Fruit fly (Drosophila melanogaster) whole organism, prepupa: ENCODE data around the gene Ccp84Af.

ENCODE experiments used
- Blimp-1 ChIP-seq: fragments of 200-800 bp; sonication (Bioruptor generic); optimal IDR thresholded peaks from 3 replicates; lab custom pipeline; 2017; ENCODE audit warnings: missing biosample characterization, missing genetic modification characterization, mild to moderate bottlenecking, moderate library complexity, missing genetic modification reagents
- CG10631 ChIP-seq: fragments of 200-800 bp; sonication (Bioruptor generic); optimal IDR thresholded peaks from 2 replicates; lab custom pipeline; 2016; ENCODE audit warnings: missing biosample characterization, missing genetic modification characterization
- CG11294 ChIP-seq: fragments of 200-800 bp; sonication (Bioruptor generic); IDR thresholded peaks from 2 replicates; pipeline ENCODE4 v1.3.6; 2022; ENCODE audit warnings: missing biosample characterization, missing genetic modification characterization
- CG11762 ChIP-seq: fragments of 200-800 bp; sonication (Bioruptor generic); optimal IDR thresholded peaks from 3 replicates; lab custom pipeline; 2016; ENCODE audit warnings: missing biosample characterization, missing genetic modification characterization; ENCODE audit not compliant: insufficient read depth
- CG15336 ChIP-seq: fragments of 200-800 bp; sonication (Bioruptor generic); IDR thresholded peaks from 2 replicates; pipeline ENCODE4 v1.3.6; 2022; ENCODE audit warnings: missing biosample characterization, missing genetic modification characterization
- CG1621 ChIP-seq: fragments of 200-800 bp; sonication (Bioruptor generic); optimal IDR thresholded peaks from 3 replicates; lab custom pipeline; 2018; ENCODE audit warnings: missing biosample characterization, mild to moderate bottlenecking, missing genetic modification characterization
- CG16779 ChIP-seq: fragments of 200-800 bp; sonication (Bioruptor generic); optimal IDR thresholded peaks from 3 replicates; lab custom pipeline; 2017; ENCODE audit warnings: missing biosample characterization, mild to moderate bottlenecking, missing genetic modification characterization
- CG4318 ChIP-seq: fragments of 200-800 bp; sonication (Bioruptor generic); optimal IDR thresholded peaks from 3 replicates; lab custom pipeline; 2017; ENCODE audit warnings: missing biosample characterization, mild to moderate bottlenecking, missing genetic modification characterization
- CG6276 ChIP-seq: fragments of 200-800 bp; sonication (Bioruptor generic); optimal IDR thresholded peaks from 2 replicates; lab custom pipeline; 2017; ENCODE audit warnings: missing biosample characterization, mild to moderate bottlenecking, missing genetic modification characterization
- CG6792 ChIP-seq: fragments of 200-800 bp; sonication (Bioruptor generic); optimal IDR thresholded peaks from 3 replicates; lab custom pipeline; 2016; ENCODE audit warnings: missing biosample characterization, missing genetic modification characterization
- CG6808 ChIP-seq: fragments of 200-800 bp; sonication (Bioruptor generic); optimal IDR thresholded peaks from 3 replicates; lab custom pipeline; 2017; ENCODE audit warnings: missing biosample characterization, missing genetic modification characterization, mild to moderate bottlenecking, moderate library complexity, missing genetic modification reagents
- CG6854 ChIP-seq: fragments of 200-800 bp; sonication (Bioruptor generic); optimal IDR thresholded peaks from 2 replicates; lab custom pipeline; 2017; ENCODE audit warnings: missing biosample characterization, mild to moderate bottlenecking, missing genetic modification characterization
- CG7368 ChIP-seq: fragments of 200-800 bp; sonication (Bioruptor generic); optimal IDR thresholded peaks from 3 replicates; lab custom pipeline; 2016; ENCODE audit warnings: missing biosample characterization, missing genetic modification characterization
- CG8119 ChIP-seq: fragments of 200-800 bp; sonication (Bioruptor generic); IDR thresholded peaks from 3 replicates; pipeline ENCODE4 v1.3.6; 2022; ENCODE audit warnings: missing biosample characterization, missing genetic modification characterization
- CG8319 ChIP-seq: fragments of 200-800 bp; sonication (Bioruptor generic); optimal IDR thresholded peaks from 3 replicates; lab custom pipeline; 2016; ENCODE audit warnings: missing biosample characterization, missing genetic modification characterization
- Eip78C ChIP-seq: fragments of 200-800 bp; sonication (Bioruptor generic); peaks from one replicate; lab custom pipeline; 2016; ENCODE audit warnings: missing biosample characterization, missing genetic modification characterization
- Eip93F ChIP-seq: fragments of 200-800 bp; sonication (Bioruptor generic); optimal IDR thresholded peaks from 2 replicates; lab custom pipeline; 2016; ENCODE audit warnings: missing biosample characterization, mild to moderate bottlenecking, missing genetic modification characterization
- Gug ChIP-seq: fragments of 200-800 bp; sonication (Bioruptor generic); IDR thresholded peaks from 2 replicates; pipeline ENCODE4 v1.3.6; 2022; ENCODE audit warnings: missing biosample characterization, missing genetic modification characterization
- Hr38 ChIP-seq: sonication (Bioruptor generic); optimal IDR thresholded peaks from 2 replicates; lab custom pipeline; 2016; ENCODE audit warnings: missing biosample characterization, missing genetic modification characterization
- Met ChIP-seq: fragments of 200-800 bp; sonication (Bioruptor generic); optimal IDR thresholded peaks from 3 replicates; lab custom pipeline; 2016; ENCODE audit warnings: missing biosample characterization, missing genetic modification characterization
- Smox ChIP-seq: fragments of 200-800 bp; sonication (Bioruptor generic); optimal IDR thresholded peaks from 3 replicates; lab custom pipeline; 2016; ENCODE audit warnings: missing biosample characterization, missing genetic modification characterization
- Sox102F ChIP-seq: fragments of 200-800 bp; sonication (Bioruptor generic); optimal IDR thresholded peaks from 2 replicates; lab custom pipeline; 2016; ENCODE audit warnings: missing biosample characterization, mild to moderate bottlenecking, missing genetic modification characterization
- Sox14 ChIP-seq: fragments of 200-800 bp; sonication (Bioruptor generic); optimal IDR thresholded peaks from 3 replicates; lab custom pipeline; 2016; ENCODE audit warnings: missing biosample characterization, missing genetic modification characterization
- acj6 ChIP-seq: fragments of 200-800 bp; sonication (Bioruptor generic); optimal IDR thresholded peaks from 3 replicates; lab custom pipeline; 2016; ENCODE audit warnings: missing biosample characterization, missing genetic modification characterization
- dac ChIP-seq: fragments of 200-800 bp; sonication (Bioruptor generic); optimal IDR thresholded peaks from 2 replicates; lab custom pipeline; 2017; ENCODE audit warnings: missing biosample characterization, mild to moderate bottlenecking, missing genetic modification characterization
- dsx ChIP-seq: fragments of 200-800 bp; optimal IDR thresholded peaks from 3 replicates; lab custom pipeline; 2019; ENCODE audit warnings: missing biosample characterization, mild to moderate bottlenecking, missing genetic modification characterization, moderate library complexity; ENCODE audit not compliant: poor library complexity, severe bottlenecking
- eg ChIP-seq: fragments of 200-800 bp; sonication (Bioruptor generic); IDR thresholded peaks from 3 replicates; pipeline ENCODE4 v1.3.6; 2022; ENCODE audit warnings: missing biosample characterization, missing genetic modification characterization
- esn ChIP-seq: fragments of 200-800 bp; sonication (Bioruptor generic); optimal IDR thresholded peaks from 2 replicates; lab custom pipeline; 2016; ENCODE audit warnings: missing biosample characterization, mild to moderate bottlenecking, missing genetic modification characterization, moderate library complexity
- fd59A ChIP-seq: fragments of 200-800 bp; sonication (Bioruptor generic); optimal IDR thresholded peaks from 2 replicates; lab custom pipeline; 2017; ENCODE audit warnings: missing biosample characterization, mild to moderate bottlenecking, missing genetic modification characterization, missing genetic modification reagents
- fd85E ChIP-seq: fragments of 200-800 bp; sonication (Bioruptor generic); optimal IDR thresholded peaks from 3 replicates; lab custom pipeline; 2016; ENCODE audit warnings: missing biosample characterization, missing genetic modification characterization
- fkh ChIP-seq: fragments of 200-800 bp; sonication (Bioruptor generic); optimal IDR thresholded peaks from 3 replicates; lab custom pipeline; 2017; ENCODE audit warnings: missing biosample characterization, mild to moderate bottlenecking, missing genetic modification characterization, moderate library complexity
- lz ChIP-seq: fragments of 200-800 bp; sonication (Bioruptor generic); optimal IDR thresholded peaks from 3 replicates; lab custom pipeline; 2016; ENCODE audit warnings: missing biosample characterization, missing genetic modification characterization
- pdm3 ChIP-seq: fragments of 200-800 bp; sonication (Bioruptor generic); optimal IDR thresholded peaks from 3 replicates; lab custom pipeline; 2016; ENCODE audit warnings: missing biosample characterization, missing genetic modification characterization
- salr ChIP-seq, 2 experiments: fragments of 200-800 bp; sonication (Bioruptor generic); optimal IDR thresholded peaks; 3 replicates each; lab custom pipeline; 2016 to 2018; ENCODE audit warnings: missing biosample characterization in 2 of 2, missing genetic modification characterization in 2 of 2, mild to moderate bottlenecking in 1 of 2
- spab ChIP-seq: fragments of 200-800 bp; sonication (Bioruptor generic); optimal IDR thresholded peaks from 2 replicates; lab custom pipeline; 2017; ENCODE audit warnings: missing biosample characterization, mild to moderate bottlenecking, missing genetic modification characterization, missing genetic modification reagents
- svp ChIP-seq: fragments of 200-800 bp; sonication (Bioruptor generic); peaks from one replicate; lab custom pipeline; 2016; ENCODE audit warnings: missing biosample characterization, missing genetic modification characterization
- topi ChIP-seq: fragments of 200-800 bp; sonication (Bioruptor generic); optimal IDR thresholded peaks from 3 replicates; lab custom pipeline; 2016; ENCODE audit warnings: missing biosample characterization, missing genetic modification characterization

Ccp84Af gene

DNA sequence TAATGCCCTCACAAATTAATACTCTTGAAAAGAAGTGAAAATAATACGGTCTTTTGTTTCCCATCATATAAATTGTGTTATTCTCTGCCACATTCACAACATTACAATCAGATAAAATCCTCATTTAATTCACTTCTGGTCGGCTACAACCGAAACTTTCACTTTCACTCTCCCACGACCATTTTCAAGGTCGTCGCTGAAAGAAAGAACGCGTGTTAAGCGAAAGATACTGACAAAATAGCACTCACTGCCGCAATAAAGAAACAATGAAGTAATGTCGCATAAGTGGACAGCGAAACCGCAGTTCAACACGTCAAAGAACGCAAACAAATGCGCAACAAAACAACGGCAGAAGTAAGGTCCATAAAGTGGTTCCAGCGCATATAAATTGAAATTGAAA, 1.9 kb downstream of the Ccp84Af start:
- TF ChIP-seq CG16779 = no peak
- no peak for TF ChIP-seq CG1621 (tag; lab: Kevin White, UChicago)
- no peak for TF ChIP-seq CG10631 (GFP tag; lab: Kevin White, UChicago)
- peak; percentile 4 for TF ChIP-seq Blimp-1 (GFP tag; lab: Kevin White, UChicago)
- peak; percentile 66 for TF ChIP-seq Eip78C (GFP tag; lab: Kevin White, UChicago)
- TF ChIP-seq CG6808 (GFP tag; lab: Kevin White, UChicago) = no peak
- no peak for TF ChIP-seq CG15336 (GFP tag; lab: Robert Waterston, UW)
- no peak for TF ChIP-seq dsx
- TF ChIP-seq Met (GFP tag; lab: Kevin White, UChicago) = no peak
- TF ChIP-seq CG4318 (GFP tag; lab: Kevin White, UChicago) = no peak
- TF ChIP-seq Hr38 = no peak
- TF ChIP-seq spab (GFP tag; lab: Kevin White, UChicago) = no peak
- no peak for TF ChIP-seq eg (GFP tag; lab: Robert Waterston, UW)
- TF ChIP-seq CG11762 (GFP tag; lab: Kevin White, UChicago) = no peak
- no peak for TF ChIP-seq CG8319
- TF ChIP-seq lz (GFP tag; lab: Kevin White, UChicago) = no peak
- TF ChIP-seq, all 60 proteins: peak for 2

DNA sequence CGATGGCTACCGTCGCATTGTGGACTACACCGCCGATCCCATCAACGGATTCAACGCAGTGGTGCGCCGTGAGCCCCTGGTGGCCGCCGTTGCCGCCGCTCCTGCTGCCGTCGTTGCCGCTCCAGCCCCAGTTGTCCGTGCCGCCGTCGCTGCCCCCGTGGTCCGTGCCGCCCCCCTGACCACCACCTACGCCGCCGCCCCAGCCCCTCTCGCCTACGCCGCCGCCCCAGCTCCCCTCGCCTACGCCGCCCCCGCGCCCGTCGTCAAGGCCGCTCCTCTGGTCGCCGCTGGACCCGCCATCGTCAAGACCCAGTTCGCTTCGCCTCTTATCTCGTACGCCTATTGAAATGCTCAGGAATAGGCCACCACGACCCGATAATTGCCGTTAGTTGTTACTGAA, 2.8 kb downstream of the Ccp84Af start:
- no peak for TF ChIP-seq salr (GFP tag; optimal IDR thresholded peaks at IDR 0.05; lab: Kevin White, UChicago)
- TF ChIP-seq Met (GFP tag; lab: Kevin White, UChicago) = no peak
- TF ChIP-seq CG6808 (GFP tag; lab: Kevin White, UChicago) = no peak
- no peak for TF ChIP-seq Sox102F (GFP tag; lab: Kevin White, UChicago)
- no peak for TF ChIP-seq acj6 (GFP tag; lab: Kevin White, UChicago)
- no peak for TF ChIP-seq topi
- TF ChIP-seq dsx = no peak
- TF ChIP-seq Hr38 = no peak
- no peak for TF ChIP-seq CG7368 (GFP tag; lab: Kevin White, UChicago)
- TF ChIP-seq CG6854 (GFP tag; lab: Kevin White, UChicago) = no peak
- TF ChIP-seq Sox14 (GFP tag; lab: Kevin White, UChicago) = no peak
- TF ChIP-seq CG11762 (GFP tag; lab: Kevin White, UChicago) = no peak
- TF ChIP-seq CG10631 (GFP tag; lab: Kevin White, UChicago) = no peak
- TF ChIP-seq Eip93F (GFP tag; lab: Kevin White, UChicago) = no peak
- TF ChIP-seq pdm3 = no peak
- TF ChIP-seq dac = no peak
- no peak for TF ChIP-seq fd85E (GFP tag; lab: Kevin White, UChicago)
- no peak for TF ChIP-seq svp (GFP tag; lab: Kevin White, UChicago)
- TF ChIP-seq CG6276 = no peak

DNA sequence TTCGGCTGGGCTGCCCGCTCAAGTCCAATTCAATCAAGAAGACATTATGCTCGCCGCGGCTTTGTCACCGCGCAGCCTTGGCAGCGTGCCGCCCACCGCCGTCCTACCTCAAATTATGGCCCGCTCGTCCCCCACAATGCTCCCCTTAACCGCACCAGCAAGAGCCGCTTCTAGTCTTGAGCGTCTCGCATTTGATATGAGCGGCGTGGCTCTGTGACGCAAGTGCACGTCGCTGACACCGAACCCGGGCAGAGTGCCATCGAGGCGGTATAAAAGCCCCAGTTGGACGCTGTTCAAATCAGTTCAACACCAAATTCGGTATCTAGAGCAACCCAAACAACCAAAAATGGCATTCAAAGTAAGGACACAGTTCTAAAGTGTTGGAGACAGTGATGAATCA, 3.6 kb downstream of the Ccp84Af start, which contains the start of gene Ccp84Ag:
Gene Ccp84Ag, plus strand, starts transcription at position 301 of the 400 bp plus-strand sequence.
- TF ChIP-seq CG8119 (no peak), CG6792 (GFP tag; lab: Kevin White, UChicago) (no peak), Eip93F (GFP tag; lab: Kevin White, UChicago) (no peak), esn (GFP tag; lab: Kevin White, UChicago) (no peak), CG6854 (GFP tag; lab: Kevin White, UChicago) (no peak), salr (GFP tag; optimal IDR thresholded peaks at IDR 0.05; lab: Kevin White, UChicago) (no peak), Sox14 (GFP tag; lab: Kevin White, UChicago) (no peak), fkh (GFP tag; lab: Kevin White, UChicago) (no peak), eg (GFP tag; lab: Robert Waterston, UW) (no peak), Gug (GFP tag; lab: Robert Waterston, UW) (no peak), CG11294 (GFP tag; lab: Robert Waterston, UW) (no peak), CG7368 (GFP tag; lab: Kevin White, UChicago) (no peak), Smox (GFP tag; lab: Kevin White, UChicago) (no peak), svp (GFP tag; lab: Kevin White, UChicago) (no peak), fd59A (GFP tag; lab: Kevin White, UChicago) (no peak), Eip78C (GFP tag; lab: Kevin White, UChicago) (no peak), dac (no peak), CG8319 (no peak)
- TF ChIP-seq, all 60 proteins: peak for 0
